Worm (Caenorhabditis elegans) whole organism, early embryonic: ENCODE data around the gene sdz-31.
A peak's percentile ranks its signal among the peaks of the same experiment; 100 is the strongest.

ENCODE experiments used
- B0310.2 ChIP-seq: sonication (generic microtip); optimal IDR thresholded peaks from 2 replicates; lab custom pipeline; 2016; ENCODE audit warnings: mild to moderate bottlenecking, missing genetic modification characterization, missing compliant biosample characterization
- F13C5.2 ChIP-seq: sonication (generic microtip); optimal IDR thresholded peaks from 2 replicates; lab custom pipeline; 2017; ENCODE audit warnings: mild to moderate bottlenecking, missing genetic modification characterization, inconsistent platforms, missing compliant biosample characterization
- aly-1 ChIP-seq: sonication (generic microtip); optimal IDR thresholded peaks from 2 replicates; lab custom pipeline; 2016; ENCODE audit warnings: missing genetic modification characterization, missing compliant biosample characterization
- ama-1 ChIP-seq: fragments of 150-350 bp; optimal IDR thresholded peaks from 2 replicates; lab custom pipeline; 2014
- ceh-13 ChIP-seq: fragments of 200-800 bp; sonication (Bioruptor generic); optimal IDR thresholded peaks from 2 replicates; lab custom pipeline; 2018; ENCODE audit warnings: mild to moderate bottlenecking, missing genetic modification characterization, missing compliant biosample characterization
- ceh-36 ChIP-seq: sonication (generic microtip); optimal IDR thresholded peaks from 2 replicates; lab custom pipeline; 2016; ENCODE audit warnings: missing genetic modification characterization, inconsistent platforms, missing compliant biosample characterization
- ets-7 ChIP-seq: sonication (generic microtip); optimal IDR thresholded peaks from 2 replicates; lab custom pipeline; 2016; ENCODE audit warnings: missing genotype, missing genetic modification characterization, missing compliant biosample characterization
- flt-1 ChIP-seq: fragments of 200-800 bp; sonication (Bioruptor generic); IDR thresholded peaks from 2 replicates; pipeline ENCODE4 v1.3.6; 2022; ENCODE audit warnings: missing genetic modification characterization, missing compliant biosample characterization
- hmbx-1 ChIP-seq: sonication (generic microtip); optimal IDR thresholded peaks from 2 replicates; lab custom pipeline; 2016; ENCODE audit warnings: mild to moderate bottlenecking, missing genetic modification characterization, missing compliant biosample characterization
- hmg-4 ChIP-seq: fragments of 200-800 bp; sonication (Bioruptor generic); optimal IDR thresholded peaks from 2 replicates; lab custom pipeline; 2018; ENCODE audit warnings: mild to moderate bottlenecking, missing genetic modification characterization, missing compliant biosample characterization
- hnd-1 ChIP-seq: sonication (generic microtip); optimal IDR thresholded peaks from 2 replicates; lab custom pipeline; 2016; ENCODE audit warnings: missing genetic modification characterization, missing compliant biosample characterization
- pes-1 ChIP-seq: fragments of 200-800 bp; sonication (Bioruptor generic); IDR thresholded peaks from 2 replicates; pipeline ENCODE4 v1.3.6; 2022; ENCODE audit warnings: missing genetic modification reagents, missing genetic modification characterization, missing compliant biosample characterization
- scrt-1 ChIP-seq: fragments of 200-800 bp; sonication (Bioruptor generic); IDR thresholded peaks from 2 replicates; pipeline ENCODE4 v1.3.6; 2022; ENCODE audit warnings: missing genetic modification characterization, missing compliant biosample characterization
- sea-1 ChIP-seq: fragments of 200-800 bp; sonication (Bioruptor generic); conservative IDR thresholded peaks from 2 replicates; pipeline ENCODE4 v1.3.6; 2022; ENCODE audit warnings: missing genetic modification characterization, missing compliant biosample characterization
- tbx-11 ChIP-seq: fragments of 200-800 bp; sonication (Bioruptor generic); IDR thresholded peaks from 2 replicates; pipeline ENCODE4 v1.3.6; 2022; ENCODE audit warnings: missing genetic modification characterization, missing compliant biosample characterization
- tbx-37 ChIP-seq: fragments of 200-800 bp; sonication (Bioruptor generic); conservative IDR thresholded peaks from 2 replicates; pipeline ENCODE4 v1.3.6; 2022; ENCODE audit warnings: missing genetic modification reagents, missing genetic modification characterization, missing compliant biosample characterization
- tra-4 ChIP-seq: sonication (generic microtip); optimal IDR thresholded peaks from 2 replicates; lab custom pipeline; 2017; ENCODE audit warnings: missing genetic modification characterization, missing compliant biosample characterization

The sdz-31 gene

ce11 chrV:9925647-9926046 is 45.7 kb downstream of the sdz-31 start:
- TF ChIP-seq flt-1 (no peak), hnd-1 (no peak)

- no peak for TF ChIP-seq pes-1 (GFP tag; lab: Robert Waterston, UW)
- TF ChIP-seq F13C5.2 (tag; lab: Kevin White, UChicago) = no peak
- no peak for TF ChIP-seq hnd-1
Observed at ce11 chrV:9926240-9926639, 46.3 kb downstream of the sdz-31 start, which contains the start of gene C50H2.13. Gene C50H2.13 (plus strand): TSS chrV:9926540.

ce11 chrV:9927381-9927780 is 47.4 kb downstream of the sdz-31 start:
- TF ChIP-seq aly-1 (tag; lab: Kevin White, UChicago) = no peak
- no peak for TF ChIP-seq hnd-1
- no peak for TF ChIP-seq ceh-36 (tag; lab: Kevin White, UChicago)
- no peak for TF ChIP-seq flt-1
- no peak for TF ChIP-seq ets-7 (tag; lab: Kevin White, UChicago)
- TF ChIP-seq pes-1 (GFP tag; lab: Robert Waterston, UW) = no peak
- TF ChIP-seq scrt-1 (GFP tag; lab: Robert Waterston, UW) = no peak
- TF ChIP-seq tbx-37 = no peak
- TF ChIP-seq B0310.2 (tag; lab: Kevin White, UChicago) = no peak
- TF ChIP-seq ceh-13 (GFP tag; lab: Kevin White, UChicago) = no peak
- TF ChIP-seq ama-1 (lab: Kevin White, UChicago) = no peak
- no peak for TF ChIP-seq tbx-11 (GFP tag; lab: Robert Waterston, UW)
- TF ChIP-seq hmg-4 (GFP tag; lab: Kevin White, UChicago) = no peak
- no peak for TF ChIP-seq hmbx-1
- TF ChIP-seq sea-1 (GFP tag; lab: Robert Waterston, UW) = no peak
- TF ChIP-seq F13C5.2 (tag; lab: Kevin White, UChicago) = no peak
- no peak for TF ChIP-seq tra-4

- TF ChIP-seq F13C5.2 (tag; lab: Kevin White, UChicago) (no peak), flt-1 (no peak), sea-1 (GFP tag; lab: Robert Waterston, UW) (no peak), tra-4 (no peak), aly-1 (tag; lab: Kevin White, UChicago) (no peak), hmbx-1 (no peak), ama-1 (lab: Kevin White, UChicago) (no peak), tbx-11 (GFP tag; lab: Robert Waterston, UW) (no peak)
Observed at ce11 chrV:9927954-9928353, 48.0 kb downstream of the sdz-31 start.

- TF ChIP-seq F13C5.2 (tag; lab: Kevin White, UChicago) (no peak), hmg-4 (GFP tag; lab: Kevin White, UChicago) (peak; percentile 7), ama-1 (lab: Kevin White, UChicago) (no peak), sea-1 (GFP tag; lab: Robert Waterston, UW) (no peak)
Observed at ce11 chrV:9930612-9931065, 50.7 kb downstream of the sdz-31 start, which contains the start of the genes rmh-2 and suds-3. Gene rmh-2 (minus strand): TSS chrV:9930775. Gene suds-3 (plus strand): TSS chrV:9931015.
